Fruit fly (Drosophila melanogaster) whole organism, embryonic: ENCODE results near the gene bol.

ENCODE experiments used
- Awh ChIP-seq: fragments of 200-800 bp; sonication (Bioruptor generic); IDR thresholded peaks from 2 replicates; pipeline ENCODE4, ENCODE4 v1.3.6; 2022; ENCODE audit warnings: missing biosample characterization, missing genetic modification characterization
- Bgb ChIP-seq: fragments of 200-800 bp; sonication (Bioruptor generic); IDR thresholded peaks from 2 replicates; pipeline ENCODE4 v1.3.6; 2022; ENCODE audit warnings: missing biosample characterization, missing genetic modification characterization; ENCODE audit not compliant: partially characterized antibody
- BtbVII ChIP-seq: fragments of 200-800 bp; sonication (Bioruptor generic); optimal IDR thresholded peaks from 3 replicates; lab custom pipeline; 2017; ENCODE audit warnings: missing biosample characterization, mild to moderate bottlenecking, missing genetic modification characterization
- Bteb2 ChIP-seq: fragments of 200-800 bp; sonication (Bioruptor generic); optimal IDR thresholded peaks from 2 replicates; lab custom pipeline; 2016; ENCODE audit warnings: missing biosample characterization, missing genetic modification characterization
- CG10462 ChIP-seq: fragments of 200-800 bp; sonication (Bioruptor generic); optimal IDR thresholded peaks from 2 replicates; lab custom pipeline; 2016; ENCODE audit warnings: missing biosample characterization, missing genetic modification characterization
- CG11085 ChIP-seq: fragments of 200-800 bp; sonication (Bioruptor generic); IDR thresholded peaks from 2 replicates; pipeline ENCODE4 v1.3.6; 2022; ENCODE audit warnings: missing biosample characterization, missing genetic modification characterization
- CG11093 ChIP-seq: fragments of 200-800 bp; sonication (Bioruptor generic); IDR thresholded peaks from 3 replicates; pipeline ENCODE4 v1.3.6; 2022; ENCODE audit warnings: missing biosample characterization, missing genetic modification characterization
- CG11456 ChIP-seq: fragments of 200-800 bp; sonication (Bioruptor generic); IDR thresholded peaks from 3 replicates; pipeline ENCODE4 v1.3.6; 2022; ENCODE audit warnings: missing biosample characterization, missing genetic modification characterization
- CG12769 ChIP-seq: fragments of 200-800 bp; sonication (Bioruptor generic); optimal IDR thresholded peaks from 2 replicates; lab custom pipeline; 2019; ENCODE audit warnings: missing biosample characterization, mild to moderate bottlenecking, missing genetic modification characterization, moderate library complexity
- CG13123 ChIP-seq: fragments of 200-800 bp; sonication (Bioruptor generic); optimal IDR thresholded peaks from 2 replicates; lab custom pipeline; 2016; ENCODE audit warnings: missing biosample characterization, missing genetic modification characterization
- CG14710 ChIP-seq: fragments of 200-800 bp; sonication (Bioruptor generic); optimal IDR thresholded peaks from 3 replicates; lab custom pipeline; 2019; ENCODE audit warnings: missing biosample characterization, mild to moderate bottlenecking, missing genetic modification characterization, moderate library complexity
- CG14860 ChIP-seq: fragments of 200-800 bp; sonication (Bioruptor generic); IDR thresholded peaks from 3 replicates; pipeline ENCODE4 v1.3.6; 2022; ENCODE audit warnings: missing biosample characterization, missing genetic modification characterization; ENCODE audit not compliant: partially characterized antibody
- CG15601 ChIP-seq: fragments of 200-800 bp; sonication (Bioruptor generic); optimal IDR thresholded peaks from 3 replicates; lab custom pipeline; 2019; ENCODE audit warnings: missing biosample characterization, mild to moderate bottlenecking, missing genetic modification characterization, moderate library complexity
- CG17612 ChIP-seq: fragments of 200-800 bp; sonication (Bioruptor generic); IDR thresholded peaks from 2 replicates; pipeline ENCODE4 v1.3.6; 2022; ENCODE audit warnings: missing biosample characterization, missing genetic modification characterization
- CG18476 ChIP-seq: fragments of 200-800 bp; sonication (Bioruptor generic); optimal IDR thresholded peaks from 2 replicates; lab custom pipeline; 2016; ENCODE audit warnings: missing biosample characterization, mild to moderate bottlenecking, missing genetic modification characterization
- CG2875 ChIP-seq: fragments of 200-800 bp; sonication (Bioruptor generic); optimal IDR thresholded peaks from 2 replicates; lab custom pipeline; 2017; ENCODE audit warnings: missing biosample characterization, mild to moderate bottlenecking, missing genetic modification characterization, missing genetic modification reagents
- CG31365 ChIP-seq: fragments of 200-800 bp; sonication (Bioruptor generic); optimal IDR thresholded peaks from 2 replicates; lab custom pipeline; 2018; ENCODE audit warnings: missing biosample characterization, mild to moderate bottlenecking, missing genetic modification characterization
- CG3163 ChIP-seq: fragments of 200-800 bp; sonication (Bioruptor generic); optimal IDR thresholded peaks from 3 replicates; lab custom pipeline; 2016; ENCODE audit warnings: missing biosample characterization, missing genetic modification characterization
- CG32767 ChIP-seq: fragments of 200-800 bp; sonication (Bioruptor generic); IDR thresholded peaks from 2 replicates; pipeline ENCODE4 v1.3.6; 2022; ENCODE audit warnings: missing biosample characterization, missing genetic modification characterization
- CG4282 ChIP-seq: fragments of 200-800 bp; sonication (Bioruptor generic); optimal IDR thresholded peaks from 2 replicates; lab custom pipeline; 2016; ENCODE audit warnings: missing biosample characterization, missing genetic modification characterization
- CG4360 ChIP-seq: fragments of 200-800 bp; sonication (Bioruptor generic); IDR thresholded peaks from 2 replicates; pipeline ENCODE4 v1.3.6; 2022; ENCODE audit warnings: missing biosample characterization, missing genetic modification characterization
- CG4404 ChIP-seq: fragments of 200-800 bp; sonication (Bioruptor generic); IDR thresholded peaks from 2 replicates; pipeline ENCODE4 v1.3.6; 2022; ENCODE audit warnings: missing biosample characterization, missing genetic modification characterization
- CG6175 ChIP-seq: fragments of 200-800 bp; sonication (Bioruptor generic); IDR thresholded peaks from 3 replicates; pipeline ENCODE4 v1.3.6; 2022; ENCODE audit warnings: missing biosample characterization, missing genetic modification characterization
- Doc3 ChIP-seq: fragments of 200-800 bp; sonication (Bioruptor generic); IDR thresholded peaks from 3 replicates; pipeline ENCODE4 v1.3.6; 2022; ENCODE audit warnings: missing biosample characterization, missing genetic modification characterization; ENCODE audit not compliant: partially characterized antibody
- GATAe ChIP-seq: fragments of 200-800 bp; sonication (Bioruptor generic); conservative IDR thresholded peaks from 2 replicates; pipeline ENCODE4 v1.3.6; 2022; ENCODE audit warnings: missing biosample characterization, missing genetic modification characterization
- HLHmδ ChIP-seq: fragments of 200-800 bp; sonication (Bioruptor generic); optimal IDR thresholded peaks from 2 replicates; lab custom pipeline; 2018; ENCODE audit warnings: missing biosample characterization, mild to moderate bottlenecking, missing genetic modification characterization, moderate library complexity
- Hand ChIP-seq: fragments of 200-800 bp; sonication (Bioruptor generic); optimal IDR thresholded peaks from 2 replicates; lab custom pipeline; 2017; ENCODE audit warnings: mild to moderate bottlenecking, missing biosample characterization, missing genetic modification reagents, missing genetic modification characterization
- Hey ChIP-seq: fragments of 200-800 bp; sonication (Bioruptor generic); optimal IDR thresholded peaks from 3 replicates; lab custom pipeline; 2018; ENCODE audit warnings: missing biosample characterization, mild to moderate bottlenecking, missing genetic modification characterization
- Hr3 ChIP-seq: fragments of 200-800 bp; sonication (Bioruptor generic); optimal IDR thresholded peaks from 3 replicates; lab custom pipeline; 2016; ENCODE audit warnings: missing biosample characterization, missing genetic modification characterization
- Max ChIP-seq: fragments of 200-800 bp; sonication (Bioruptor generic); optimal IDR thresholded peaks from 2 replicates; lab custom pipeline; 2016; ENCODE audit warnings: missing biosample characterization, mild to moderate bottlenecking, missing genetic modification characterization
- Sry-β ChIP-seq: fragments of 200-800 bp; sonication (Bioruptor generic); optimal IDR thresholded peaks from 2 replicates; lab custom pipeline; 2018; ENCODE audit warnings: missing biosample characterization, mild to moderate bottlenecking, missing genetic modification characterization, moderate library complexity
- ara ChIP-seq: fragments of 200-800 bp; sonication (Bioruptor generic); IDR thresholded peaks from 2 replicates; pipeline ENCODE4 v1.3.6; 2022; ENCODE audit warnings: missing biosample characterization, missing genetic modification characterization
- ase ChIP-seq: fragments of 200-800 bp; sonication (Bioruptor generic); IDR thresholded peaks from 3 replicates; pipeline ENCODE4 v1.3.6; 2022; ENCODE audit warnings: missing biosample characterization, missing genetic modification characterization
- ash1 ChIP-seq: fragments of 200-800 bp; sonication (Bioruptor generic); optimal IDR thresholded peaks from 2 replicates; lab custom pipeline; 2018; ENCODE audit warnings: missing biosample characterization, mild to moderate bottlenecking, missing genetic modification characterization
- ato ChIP-seq: fragments of 200-800 bp; sonication (Bioruptor generic); IDR thresholded peaks from 2 replicates; pipeline ENCODE4 v1.3.6; 2022; ENCODE audit warnings: missing biosample characterization, missing genetic modification characterization; ENCODE audit not compliant: partially characterized antibody
- caup ChIP-seq: fragments of 200-800 bp; sonication (Bioruptor generic); optimal IDR thresholded peaks from 3 replicates; lab custom pipeline; 2017; ENCODE audit warnings: missing biosample characterization, mild to moderate bottlenecking, missing genetic modification characterization, moderate library complexity; ENCODE audit not compliant: severe bottlenecking
- cg ChIP-seq: fragments of 200-800 bp; sonication (Bioruptor generic); optimal IDR thresholded peaks from 3 replicates; lab custom pipeline; 2019; ENCODE audit warnings: missing biosample characterization, mild to moderate bottlenecking, missing genetic modification characterization, moderate library complexity
- danr ChIP-seq: fragments of 200-800 bp; sonication (Bioruptor generic); IDR thresholded peaks from 2 replicates; pipeline ENCODE4 v1.3.6; 2022; ENCODE audit warnings: missing biosample characterization, missing genetic modification characterization
- disco-r ChIP-seq: fragments of 200-800 bp; sonication (Bioruptor generic); optimal IDR thresholded peaks from 2 replicates; lab custom pipeline; 2016; ENCODE audit warnings: missing biosample characterization, missing genetic modification characterization
- gsb ChIP-seq: fragments of 200-800 bp; sonication (Bioruptor generic); IDR thresholded peaks from 2 replicates; pipeline ENCODE4 v1.3.6; 2022; ENCODE audit warnings: missing biosample characterization, missing genetic modification characterization
- hth ChIP-seq: fragments of >200 bp; optimal IDR thresholded peaks from 2 replicates; lab custom pipeline; 2017; ENCODE audit warnings: inconsistent platforms
- kah ChIP-seq: fragments of 200-800 bp; sonication (Bioruptor generic); optimal IDR thresholded peaks from 2 replicates; lab custom pipeline; 2018; ENCODE audit warnings: missing biosample characterization, mild to moderate bottlenecking, missing genetic modification characterization
- ken ChIP-seq: fragments of 200-800 bp; sonication (Bioruptor generic); IDR thresholded peaks from 3 replicates; pipeline ENCODE4 v1.3.6; 2022; ENCODE audit warnings: missing biosample characterization, missing genetic modification characterization
- pho ChIP-seq: fragments of 200-800 bp; sonication (Bioruptor generic); optimal IDR thresholded peaks from 2 replicates; lab custom pipeline; 2016; ENCODE audit warnings: missing biosample characterization, missing genetic modification characterization
- pzg ChIP-seq: fragments of 200-800 bp; sonication (Bioruptor generic); optimal IDR thresholded peaks from 3 replicates; lab custom pipeline; 2018; ENCODE audit warnings: missing biosample characterization, mild to moderate bottlenecking, missing genetic modification characterization, moderate library complexity
- row ChIP-seq: fragments of 200-800 bp; sonication (Bioruptor generic); IDR thresholded peaks from 3 replicates; pipeline ENCODE4 v1.3.6; 2022; ENCODE audit warnings: missing biosample characterization, missing genetic modification characterization
- sd ChIP-seq: fragments of 200-800 bp; sonication (Bioruptor generic); optimal IDR thresholded peaks from 3 replicates; lab custom pipeline; 2018; ENCODE audit warnings: missing biosample characterization, mild to moderate bottlenecking, missing genetic modification characterization, moderate library complexity
- sisA ChIP-seq: fragments of 200-800 bp; sonication (Bioruptor generic); IDR thresholded peaks from 2 replicates; pipeline ENCODE4 v1.3.6; 2022; ENCODE audit warnings: missing biosample characterization, missing genetic modification characterization
- tup ChIP-seq: fragments of 200-800 bp; sonication (Bioruptor generic); optimal IDR thresholded peaks from 2 replicates; lab custom pipeline; 2016; ENCODE audit warnings: missing biosample characterization, mild to moderate bottlenecking, missing genetic modification characterization, moderate library complexity
- vvl ChIP-seq: fragments of 200-800 bp; sonication (Bioruptor generic); IDR thresholded peaks from 2 replicates; pipeline ENCODE4 v1.3.6; 2022; ENCODE audit warnings: missing biosample characterization, missing genetic modification characterization

The bol gene

DNA sequence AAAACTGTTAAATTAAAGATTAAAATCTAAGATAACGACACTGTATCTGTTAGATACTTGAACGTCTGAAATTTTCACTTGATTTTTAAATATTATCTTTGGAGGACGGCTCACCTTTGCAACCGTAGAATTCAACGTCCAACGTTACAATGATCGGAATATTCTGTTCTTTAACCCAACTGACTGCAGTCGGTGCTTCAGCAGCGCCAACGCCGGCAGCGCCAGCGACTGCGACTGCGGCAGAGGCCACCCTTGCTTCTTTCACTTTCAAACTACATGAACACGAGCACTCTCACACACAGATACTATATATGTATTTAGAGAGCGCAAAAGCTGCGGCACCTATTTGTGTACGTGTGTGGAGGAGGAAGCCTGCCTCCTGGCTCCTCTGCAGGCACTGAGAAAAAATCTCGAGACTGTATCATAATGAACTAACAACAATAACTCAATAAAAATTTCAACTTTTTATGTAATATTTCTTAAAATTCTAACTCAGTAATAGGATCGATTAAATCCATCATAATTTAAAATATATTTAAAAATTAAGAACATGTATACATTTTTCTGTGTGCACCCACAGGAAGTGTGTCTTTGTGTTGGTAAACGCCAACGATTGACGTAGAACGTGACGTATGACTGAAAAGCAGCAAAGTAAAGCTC, 76.6 kb downstream of the bol start (continued):
- TF ChIP-seq CG6175, result peak; percentile 75; the same call in 1 of the 3 replicates
- TF ChIP-seq ato (GFP tag; lab: Robert Waterston, UW), result no peak
- TF ChIP-seq disco-r (GFP tag; lab: Kevin White, UChicago), result no peak
- TF ChIP-seq ase (GFP tag; lab: Robert Waterston, UW), result peak; percentile 76; the same call in 1 of the 3 replicates
- TF ChIP-seq Bteb2, result peak; percentile 60
- peak; percentile 82 for TF ChIP-seq CG32767 (GFP tag; lab: Robert Waterston, UW)
- TF ChIP-seq CG17612, result peak; percentile 66
- TF ChIP-seq CG31365 (tag; lab: Kevin White, UChicago), result peak; percentile 47
- peak; percentile 79 for TF ChIP-seq CG4404 (GFP tag; lab: Robert Waterston, UW)
- peak; percentile 83 for TF ChIP-seq CG18476 (GFP tag; lab: Kevin White, UChicago)
- peak; percentile 96 for TF ChIP-seq row (GFP tag; lab: Robert Waterston, UW)
- TF ChIP-seq tup (GFP tag; lab: Kevin White, UChicago), result peak; percentile 46
- no peak for TF ChIP-seq HLHmδ (GFP tag; lab: Kevin White, UChicago)
- TF ChIP-seq CG12769, result peak; percentile 87
- TF ChIP-seq Max (GFP tag; lab: Kevin White, UChicago), result peak; percentile 80
- peak; percentile 80 for TF ChIP-seq cg (GFP tag; lab: Kevin White, UChicago)
- TF ChIP-seq pzg (GFP tag; lab: Kevin White, UChicago), result no peak
- peak; percentile 57; the same call in 1 of the 2 replicates for TF ChIP-seq gsb (GFP tag; lab: Robert Waterston, UW)
- TF ChIP-seq ash1 (GFP tag; lab: Kevin White, UChicago), result peak; percentile 37
- no peak for TF ChIP-seq Sry-β (GFP tag; lab: Kevin White, UChicago)
- peak; percentile 89 for TF ChIP-seq BtbVII
- peak; percentile 78 for TF ChIP-seq sd (tag; lab: Kevin White, UChicago)
- TF ChIP-seq CG15601, result peak; percentile 92
- TF ChIP-seq ara (GFP tag; lab: Robert Waterston, UW), result peak; percentile 83
- TF ChIP-seq Awh, result peak; percentile 84
- TF ChIP-seq CG10462 (GFP tag; lab: Kevin White, UChicago), result peak; percentile 76
- no peak for TF ChIP-seq CG4282 (GFP tag; lab: Kevin White, UChicago)
- TF ChIP-seq GATAe (GFP tag; lab: Robert Waterston, UW), result peak; percentile 56; the same call in 1 of the 2 replicates
- TF ChIP-seq kah (GFP tag; lab: Kevin White, UChicago), result peak; percentile 69
- TF ChIP-seq hth (lab: Kevin White, UChicago), result no peak
- peak; percentile 85; the same call in 2 of the 3 replicates for TF ChIP-seq ken (GFP tag; lab: Robert Waterston, UW)
- TF ChIP-seq Doc3 (GFP tag; lab: Robert Waterston, UW), result no peak
- TF ChIP-seq Hey (tag; lab: Kevin White, UChicago), result peak; percentile 44
- TF ChIP-seq CG4360 (GFP tag; lab: Robert Waterston, UW), result peak; percentile 51
- peak; percentile 92 for TF ChIP-seq caup (GFP tag; lab: Kevin White, UChicago)
- TF ChIP-seq Bgb (GFP tag; lab: Robert Waterston, UW), result no peak
- TF ChIP-seq pho (GFP tag; lab: Kevin White, UChicago), result peak; percentile 67
- peak; percentile 88 for TF ChIP-seq Hr3 (GFP tag; lab: Kevin White, UChicago)
- TF ChIP-seq CG3163 (GFP tag; lab: Kevin White, UChicago), result peak; percentile 10
- TF ChIP-seq CG11093 (GFP tag; lab: Robert Waterston, UW), result peak; percentile 80
- TF ChIP-seq CG11085 (GFP tag; lab: Robert Waterston, UW), result peak; percentile 87
- peak; percentile 86 for TF ChIP-seq danr (GFP tag; lab: Robert Waterston, UW)
- TF ChIP-seq vvl (GFP tag; lab: Robert Waterston, UW), result peak; percentile 95
- peak; percentile 96 for TF ChIP-seq Hand (GFP tag; lab: Kevin White, UChicago)
- TF ChIP-seq CG14710 (tag; lab: Kevin White, UChicago), result peak; percentile 86
- TF ChIP-seq CG14860 (GFP tag; lab: Robert Waterston, UW), result no peak
- peak; percentile 74 for TF ChIP-seq CG2875 (GFP tag; lab: Kevin White, UChicago)
- TF ChIP-seq sisA (GFP tag; lab: Robert Waterston, UW), result peak; percentile 92
- TF ChIP-seq CG13123 (GFP tag; lab: Kevin White, UChicago), result peak; percentile 76
- peak; percentile 87 for TF ChIP-seq CG11456 (GFP tag; lab: Robert Waterston, UW)
